Fruit fly (Drosophila melanogaster) whole organism, prepupa: ENCODE results near the gene cad.

Experiments
- Blimp-1 ChIP-seq: fragments of 200-800 bp; sonication (Bioruptor generic); optimal IDR thresholded peaks from 3 replicates; lab custom pipeline; 2017; ENCODE audit warnings: missing biosample characterization, missing genetic modification characterization, mild to moderate bottlenecking, moderate library complexity, missing genetic modification reagents
- CG34406 ChIP-seq: fragments of 200-800 bp; sonication (Bioruptor generic); optimal IDR thresholded peaks from 3 replicates; lab custom pipeline; 2016; ENCODE audit warnings: missing biosample characterization, missing genetic modification characterization
- CG3919 ChIP-seq: fragments of 200-800 bp; sonication (Bioruptor generic); optimal IDR thresholded peaks from 3 replicates; lab custom pipeline; 2016; ENCODE audit warnings: missing biosample characterization, missing genetic modification characterization
- CG8319 ChIP-seq: fragments of 200-800 bp; sonication (Bioruptor generic); optimal IDR thresholded peaks from 3 replicates; lab custom pipeline; 2016; ENCODE audit warnings: missing biosample characterization, missing genetic modification characterization
- Eip93F ChIP-seq: fragments of 200-800 bp; sonication (Bioruptor generic); optimal IDR thresholded peaks from 2 replicates; lab custom pipeline; 2016; ENCODE audit warnings: missing biosample characterization, mild to moderate bottlenecking, missing genetic modification characterization
- Ets96B ChIP-seq: fragments of 200-800 bp; optimal IDR thresholded peaks from 2 replicates; lab custom pipeline; 2019; ENCODE audit warnings: missing biosample characterization, mild to moderate bottlenecking, missing genetic modification characterization, moderate library complexity
- Hr39 ChIP-seq: fragments of 200-800 bp; sonication (Bioruptor generic); optimal IDR thresholded peaks from 2 replicates; lab custom pipeline; 2016; ENCODE audit warnings: missing biosample characterization, missing genetic modification characterization
- Lpt ChIP-seq: fragments of 200-800 bp; sonication (Bioruptor generic); optimal IDR thresholded peaks from 3 replicates; lab custom pipeline; 2016; ENCODE audit warnings: missing biosample characterization, missing genetic modification characterization
- Met ChIP-seq: fragments of 200-800 bp; sonication (Bioruptor generic); optimal IDR thresholded peaks from 3 replicates; lab custom pipeline; 2016; ENCODE audit warnings: missing biosample characterization, missing genetic modification characterization
- Sox15 ChIP-seq: fragments of 200-800 bp; sonication (Bioruptor generic); optimal IDR thresholded peaks from 3 replicates; lab custom pipeline; 2016; ENCODE audit warnings: missing biosample characterization, missing genetic modification characterization
- dac ChIP-seq: fragments of 200-800 bp; sonication (Bioruptor generic); optimal IDR thresholded peaks from 2 replicates; lab custom pipeline; 2017; ENCODE audit warnings: missing biosample characterization, mild to moderate bottlenecking, missing genetic modification characterization
- dsx ChIP-seq: fragments of 200-800 bp; optimal IDR thresholded peaks from 3 replicates; lab custom pipeline; 2019; ENCODE audit warnings: missing biosample characterization, mild to moderate bottlenecking, missing genetic modification characterization, moderate library complexity; ENCODE audit not compliant: poor library complexity, severe bottlenecking

- no peak for TF ChIP-seq CG3919 (GFP tag; lab: Kevin White, UChicago)
- no peak for TF ChIP-seq dac (GFP tag; lab: Kevin White, UChicago)
- TF ChIP-seq Eip93F: no peak
- no peak for TF ChIP-seq Lpt (GFP tag; lab: Kevin White, UChicago)
- no peak for TF ChIP-seq Sox15
- TF ChIP-seq dsx (GFP tag; lab: Kevin White, UChicago): no peak
- no peak for TF ChIP-seq Hr39 (GFP tag; lab: Kevin White, UChicago)
- no peak for TF ChIP-seq Ets96B (tag; lab: Kevin White, UChicago)
- no peak for TF ChIP-seq CG34406 (GFP tag; lab: Kevin White, UChicago)
- no peak for TF ChIP-seq Blimp-1 (GFP tag; lab: Kevin White, UChicago)
- no peak for TF ChIP-seq Met (GFP tag; lab: Kevin White, UChicago)
- TF ChIP-seq CG8319: no peak
Observed at dm6 chr2L:20774464-20774863, 3.9 kb downstream of the cad start.
